Fruit fly (Drosophila melanogaster) whole organism: ENCODE data around the gene Duox.

Experiments used
- CG8478 ChIP-seq: fragments of >200 bp; optimal IDR thresholded peaks from 2 replicates; lab custom pipeline; 2018; ENCODE audit warnings: inconsistent platforms
- Dll ChIP-seq: fragments of >200 bp; optimal IDR thresholded peaks from 2 replicates; lab custom pipeline; 2017
- EcR ChIP-seq, 2 experiments: fragments of >200 bp; optimal IDR thresholded peaks; 2 replicates each; lab custom pipeline; 2017; ENCODE audit warnings: missing biosample characterization in 2 of 2, missing genetic modification characterization in 2 of 2, missing genetic modification reagents in 2 of 2
- pan ChIP-seq: fragments of >200 bp; optimal IDR thresholded peaks from 2 replicates; lab custom pipeline; 2017
- psq ChIP-seq: fragments of >200 bp; optimal IDR thresholded peaks from 2 replicates; lab custom pipeline; 2017
- usp ChIP-seq: fragments of >200 bp; optimal IDR thresholded peaks from 2 replicates; lab custom pipeline; 2017; ENCODE audit warnings: missing biosample characterization, missing genetic modification characterization, mixed read lengths

Duox gene

dm6 chr2L:2864601-2865000, 34.6 kb upstream of the Duox start:
- no peak for TF ChIP-seq usp (GFP tag; lab: Kevin White, UChicago)
- TF ChIP-seq CG8478 (lab: Kevin White, UChicago) = no peak
- no peak for TF ChIP-seq pan
- no peak for TF ChIP-seq psq
- TF ChIP-seq Dll (lab: Kevin White, UChicago) = no peak
- TF ChIP-seq EcR (GFP tag; optimal IDR thresholded peaks at IDR 0.05; lab: Kevin White, UChicago) = no peak

DNA sequence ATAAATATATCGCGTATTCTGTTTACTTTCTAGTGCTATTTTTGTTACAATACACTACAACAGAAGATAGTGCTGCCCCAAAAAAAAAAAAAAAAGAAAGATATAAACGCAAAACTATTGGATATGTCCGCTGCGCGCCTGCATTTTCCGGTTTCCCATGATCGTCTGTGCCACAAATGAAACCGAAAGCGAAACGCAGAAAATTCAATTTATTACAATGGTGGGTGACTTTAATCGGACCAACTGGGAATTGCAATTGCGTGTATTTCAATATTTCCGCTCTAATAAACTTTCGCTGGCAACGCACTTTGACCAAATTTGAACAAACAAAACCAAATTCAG, 32.5 kb upstream of the Duox start:
- TF ChIP-seq usp (GFP tag; lab: Kevin White, UChicago) = no peak
- TF ChIP-seq CG8478 (lab: Kevin White, UChicago) = no peak
- TF ChIP-seq Dll (lab: Kevin White, UChicago) = no peak
- no peak for TF ChIP-seq EcR (GFP tag; optimal IDR thresholded peaks at IDR 0.05; lab: Kevin White, UChicago)
- TF ChIP-seq psq = no peak
- no peak for TF ChIP-seq pan

dm6 chr2L:2861885-2862620, 32.0 kb upstream of the Duox start:
- TF ChIP-seq EcR (GFP tag; optimal IDR thresholded peaks at IDR 0.05; lab: Kevin White, UChicago) = no peak
- TF ChIP-seq pan = no peak
- no peak for TF ChIP-seq CG8478 (lab: Kevin White, UChicago)
- no peak for TF ChIP-seq Dll (lab: Kevin White, UChicago)
- no peak for TF ChIP-seq psq
- TF ChIP-seq usp (GFP tag; lab: Kevin White, UChicago) = no peak

- TF ChIP-seq EcR (GFP tag; optimal IDR thresholded peaks at IDR 0.05; lab: Kevin White, UChicago) (peak in 1 of 2 experiments; percentile 73), CG8478 (lab: Kevin White, UChicago) (no peak)
These were observed 31.3 kb upstream of the Duox start for dm6 chr2L:2861140-2861884.

- TF ChIP-seq psq (no peak), pan (no peak)
These were observed 28.1 kb upstream of the Duox start for dm6 chr2L:2857862-2858734.

- TF ChIP-seq usp (GFP tag; lab: Kevin White, UChicago) (no peak), pan (peak; percentile 18)
These were observed 27.0 kb upstream of the Duox start, which contains the start of gene CG2991 for dm6 chr2L:2856960-2857584. CG2991 (plus strand) TSS chr2L:2857164.

DNA sequence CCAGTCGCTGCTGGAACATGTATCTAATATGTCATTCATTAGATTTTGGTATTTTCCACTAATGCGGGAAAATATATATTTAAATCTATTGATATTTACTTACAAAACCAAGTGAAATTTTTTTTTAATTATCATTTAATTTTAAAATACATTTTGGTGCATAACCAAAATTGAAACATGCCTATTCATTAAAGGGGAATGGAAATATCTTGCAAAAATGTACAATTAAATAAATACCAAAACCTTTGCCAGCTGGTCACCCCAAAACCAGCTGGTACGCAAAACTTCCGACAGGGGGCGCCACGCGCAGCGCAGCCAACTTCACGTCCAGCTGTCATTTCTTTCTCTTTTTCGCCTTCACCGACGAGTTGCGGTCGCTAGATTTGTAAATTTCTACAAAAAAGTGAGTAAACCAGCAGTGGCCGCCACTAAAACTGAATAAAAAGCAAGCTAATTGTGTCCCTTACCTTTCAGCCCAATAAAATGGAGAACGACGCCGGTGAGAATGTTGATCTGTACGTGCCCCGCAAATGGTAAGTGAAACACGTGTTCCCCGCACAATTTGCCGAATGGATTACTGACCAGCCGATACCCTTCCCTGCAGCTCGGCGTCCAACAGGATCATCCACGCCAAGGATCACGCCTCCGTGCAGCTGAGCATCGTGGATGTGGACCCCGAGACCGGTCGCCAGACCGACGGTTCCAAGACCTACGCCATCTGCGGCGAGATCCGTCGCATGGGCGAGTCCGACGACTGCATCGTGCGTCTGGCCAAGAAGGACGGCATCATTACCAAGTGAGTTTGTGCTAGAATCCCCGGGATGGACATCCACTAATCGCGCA, 25.9 kb upstream of the Duox start, which contains the start of the genes CG3104 and RpS21:
TSS of gene CG3104 (minus strand) at position 6 of the 843 bp plus-strand sequence.
TSS of gene RpS21 (plus strand) at position 298 of the 843 bp plus-strand sequence.
- TF ChIP-seq CG8478 (lab: Kevin White, UChicago) = no peak
- TF ChIP-seq usp (GFP tag; lab: Kevin White, UChicago) = no peak
- TF ChIP-seq EcR (GFP tag; optimal IDR thresholded peaks at IDR 0.05; lab: Kevin White, UChicago) = no peak
- no peak for TF ChIP-seq Dll (lab: Kevin White, UChicago)
- no peak for TF ChIP-seq pan
- no peak for TF ChIP-seq psq

dm6 chr2L:2855204-2855768, 25.2 kb upstream of the Duox start:
- no peak for TF ChIP-seq Dll (lab: Kevin White, UChicago)
- TF ChIP-seq pan = no peak
- no peak for TF ChIP-seq usp (GFP tag; lab: Kevin White, UChicago)
- TF ChIP-seq EcR (GFP tag; optimal IDR thresholded peaks at IDR 0.05; lab: Kevin White, UChicago) = no peak
- TF ChIP-seq CG8478 (lab: Kevin White, UChicago) = no peak
- TF ChIP-seq psq = no peak

- no peak for TF ChIP-seq Dll (lab: Kevin White, UChicago)
- no peak for TF ChIP-seq EcR (GFP tag; optimal IDR thresholded peaks at IDR 0.05; lab: Kevin White, UChicago)
- TF ChIP-seq CG8478 (lab: Kevin White, UChicago) = no peak
- no peak for TF ChIP-seq pan
- TF ChIP-seq usp (GFP tag; lab: Kevin White, UChicago) = no peak
- TF ChIP-seq psq = no peak
These were observed 21.5 kb upstream of the Duox start for dm6 chr2L:2851589-2851988.

- TF ChIP-seq EcR (GFP tag; optimal IDR thresholded peaks at IDR 0.05; lab: Kevin White, UChicago) (no peak), usp (GFP tag; lab: Kevin White, UChicago) (no peak), CG8478 (lab: Kevin White, UChicago) (no peak), Dll (lab: Kevin White, UChicago) (no peak), pan (no peak), psq (no peak)
These were observed 17.1 kb upstream of the Duox start, which contains the start of the genes CG3117 and CG2983 for dm6 chr2L:2847112-2847682. CG3117 (minus strand) TSS chr2L:2847212. CG2983 (plus strand) TSS chr2L:2847632.
